Fruit fly (Drosophila melanogaster) whole organism, embryonic: ENCODE data around the gene Usp14.
A peak's percentile ranks its signal among the peaks of the same experiment; 100 is the strongest.

Experiments
- Abd-B ChIP-seq: fragments of 200-800 bp; sonication (Bioruptor generic); optimal IDR thresholded peaks from 2 replicates; lab custom pipeline; 2018; ENCODE audit warnings: missing biosample characterization, mild to moderate bottlenecking, missing genetic modification characterization, moderate library complexity
- Atf-2 ChIP-seq: fragments of 200-800 bp; sonication (Bioruptor generic); optimal IDR thresholded peaks from 2 replicates; lab custom pipeline; 2016; ENCODE audit warnings: missing biosample characterization, missing genetic modification characterization
- Bdp1 ChIP-seq: fragments of 200-800 bp; sonication (Bioruptor generic); optimal IDR thresholded peaks from 3 replicates; lab custom pipeline; 2016; ENCODE audit warnings: missing biosample characterization, missing genetic modification characterization
- CG10979 ChIP-seq: fragments of 200-800 bp; sonication (Bioruptor generic); optimal IDR thresholded peaks from 2 replicates; lab custom pipeline; 2018; ENCODE audit warnings: missing biosample characterization, mild to moderate bottlenecking, missing genetic modification characterization, moderate library complexity
- CG11504 ChIP-seq: fragments of 200-800 bp; sonication (Bioruptor generic); optimal IDR thresholded peaks from 3 replicates; lab custom pipeline; 2019; ENCODE audit warnings: missing biosample characterization, mild to moderate bottlenecking, missing genetic modification characterization, moderate library complexity
- CG12155 ChIP-seq: fragments of 200-800 bp; sonication (Bioruptor generic); optimal IDR thresholded peaks from 3 replicates; lab custom pipeline; 2016; ENCODE audit warnings: missing biosample characterization, missing genetic modification characterization
- CG13287 ChIP-seq: fragments of 200-800 bp; sonication (Bioruptor generic); IDR thresholded peaks from 2 replicates; pipeline ENCODE4 v1.3.6; 2022; ENCODE audit warnings: missing biosample characterization, missing genetic modification characterization; ENCODE audit not compliant: partially characterized antibody
- CG14050 ChIP-seq: fragments of 200-800 bp; sonication (Bioruptor generic); IDR thresholded peaks from 3 replicates; pipeline ENCODE4 v1.3.6; 2022; ENCODE audit warnings: missing biosample characterization, missing genetic modification characterization
- CG14710 ChIP-seq: fragments of 200-800 bp; sonication (Bioruptor generic); optimal IDR thresholded peaks from 3 replicates; lab custom pipeline; 2019; ENCODE audit warnings: missing biosample characterization, mild to moderate bottlenecking, missing genetic modification characterization, moderate library complexity
- CG16813 ChIP-seq: fragments of 200-800 bp; sonication (Bioruptor generic); IDR thresholded peaks from 3 replicates; pipeline ENCODE4 v1.3.6; 2022; ENCODE audit warnings: missing biosample characterization, missing genetic modification characterization; ENCODE audit not compliant: partially characterized antibody
- CG30020 ChIP-seq: fragments of 200-800 bp; optimal IDR thresholded peaks from 2 replicates; lab custom pipeline; 2019; ENCODE audit warnings: missing biosample characterization, mild to moderate bottlenecking, missing genetic modification characterization, moderate library complexity
- CG34376 ChIP-seq: fragments of 200-800 bp; sonication (Bioruptor generic); optimal IDR thresholded peaks from 2 replicates; lab custom pipeline; 2018; ENCODE audit warnings: missing biosample characterization, mild to moderate bottlenecking, missing genetic modification characterization
- CG4282 ChIP-seq: fragments of 200-800 bp; sonication (Bioruptor generic); optimal IDR thresholded peaks from 2 replicates; lab custom pipeline; 2016; ENCODE audit warnings: missing biosample characterization, missing genetic modification characterization
- CG6854 ChIP-seq: fragments of 200-800 bp; sonication (Bioruptor generic); optimal IDR thresholded peaks from 3 replicates; lab custom pipeline; 2017; ENCODE audit warnings: missing biosample characterization, mild to moderate bottlenecking, missing genetic modification characterization
- CG8388 ChIP-seq: fragments of 200-800 bp; sonication (Bioruptor generic); optimal IDR thresholded peaks from 2 replicates; lab custom pipeline; 2019; ENCODE audit warnings: missing biosample characterization, mild to moderate bottlenecking, missing genetic modification characterization, moderate library complexity
- CG8765 ChIP-seq: fragments of 200-800 bp; sonication (Bioruptor generic); IDR thresholded peaks from 2 replicates; pipeline ENCODE4 v1.3.6; 2022; ENCODE audit warnings: missing biosample characterization, missing genetic modification characterization
- CG9215 ChIP-seq: fragments of 200-800 bp; sonication (Bioruptor generic); IDR thresholded peaks from 2 replicates; pipeline ENCODE4 v1.3.6; 2022; ENCODE audit warnings: missing biosample characterization, missing genetic modification characterization
- CG9876 ChIP-seq: fragments of 200-800 bp; sonication (Bioruptor generic); optimal IDR thresholded peaks from 2 replicates; lab custom pipeline; 2016; ENCODE audit warnings: missing biosample characterization, missing genetic modification characterization
- CrebB ChIP-seq: fragments of 200-800 bp; sonication (Bioruptor generic); optimal IDR thresholded peaks from 3 replicates; lab custom pipeline; 2018; ENCODE audit warnings: missing biosample characterization, mild to moderate bottlenecking, missing genetic modification characterization
- D19B ChIP-seq: fragments of 200-800 bp; sonication (Bioruptor generic); optimal IDR thresholded peaks from 2 replicates; lab custom pipeline; 2017; ENCODE audit warnings: missing biosample characterization, mild to moderate bottlenecking, missing genetic modification characterization
- Dad ChIP-seq: fragments of 200-800 bp; sonication (Bioruptor generic); optimal IDR thresholded peaks from 3 replicates; lab custom pipeline; 2016; ENCODE audit warnings: missing biosample characterization, missing genetic modification characterization
- Dip2 ChIP-seq: fragments of 200-800 bp; sonication (Bioruptor generic); IDR thresholded peaks from 2 replicates; pipeline ENCODE4 v1.3.6; 2022; ENCODE audit warnings: missing biosample characterization, missing genetic modification characterization
- Drgx ChIP-seq: fragments of 200-800 bp; sonication (Bioruptor generic); IDR thresholded peaks from 2 replicates; pipeline ENCODE4 v1.3.6; 2022; ENCODE audit warnings: missing biosample characterization, missing genetic modification characterization
- Ets97D ChIP-seq: fragments of 200-800 bp; sonication (Bioruptor generic); optimal IDR thresholded peaks from 3 replicates; lab custom pipeline; 2016; ENCODE audit warnings: missing biosample characterization, missing genetic modification characterization
- GATAe ChIP-seq: fragments of 200-800 bp; sonication (Bioruptor generic); conservative IDR thresholded peaks from 2 replicates; pipeline ENCODE4 v1.3.6; 2022; ENCODE audit warnings: missing biosample characterization, missing genetic modification characterization
- HLH4C ChIP-seq: fragments of 200-800 bp; sonication (Bioruptor generic); IDR thresholded peaks from 3 replicates; pipeline ENCODE4 v1.3.6; 2022; ENCODE audit warnings: missing biosample characterization, missing genetic modification characterization; ENCODE audit not compliant: partially characterized antibody
- Hr3 ChIP-seq: fragments of 200-800 bp; sonication (Bioruptor generic); optimal IDR thresholded peaks from 3 replicates; lab custom pipeline; 2016; ENCODE audit warnings: missing biosample characterization, missing genetic modification characterization
- MBD-R2 ChIP-seq: fragments of 200-800 bp; sonication (Bioruptor generic); IDR thresholded peaks from 2 replicates; pipeline ENCODE4 v1.3.6; 2022; ENCODE audit warnings: missing biosample characterization, missing genetic modification characterization
- MTF-1 ChIP-seq: fragments of 200-800 bp; sonication (Bioruptor generic); optimal IDR thresholded peaks from 2 replicates; lab custom pipeline; 2018; ENCODE audit warnings: missing biosample characterization, mild to moderate bottlenecking, missing genetic modification characterization, borderline replicate concordance
- Ravus ChIP-seq: fragments of 200-800 bp; sonication (Bioruptor generic); IDR thresholded peaks from 2 replicates; pipeline ENCODE4 v1.3.6; 2022; ENCODE audit warnings: missing biosample characterization, missing genetic modification characterization
- Sin3A ChIP-seq: fragments of >200 bp; optimal IDR thresholded peaks from 2 replicates; lab custom pipeline; 2018
- Sry-δ ChIP-seq: fragments of 200-800 bp; sonication (Bioruptor generic); optimal IDR thresholded peaks from 2 replicates; lab custom pipeline; 2016; ENCODE audit warnings: missing biosample characterization, missing genetic modification characterization
- ap ChIP-seq: fragments of 200-800 bp; sonication (Bioruptor generic); IDR thresholded peaks from 2 replicates; pipeline ENCODE4 v1.3.6; 2022; ENCODE audit warnings: missing biosample characterization, missing genetic modification characterization
- ara ChIP-seq: fragments of 200-800 bp; sonication (Bioruptor generic); IDR thresholded peaks from 2 replicates; pipeline ENCODE4 v1.3.6; 2022; ENCODE audit warnings: missing biosample characterization, missing genetic modification characterization
- ato ChIP-seq: fragments of 200-800 bp; sonication (Bioruptor generic); IDR thresholded peaks from 2 replicates; pipeline ENCODE4 v1.3.6; 2022; ENCODE audit warnings: missing biosample characterization, missing genetic modification characterization; ENCODE audit not compliant: partially characterized antibody
- br ChIP-seq: fragments of >200 bp; optimal IDR thresholded peaks from 2 replicates; lab custom pipeline; 2017
- cad ChIP-seq: fragments of >200 bp; optimal IDR thresholded peaks from 2 replicates; lab custom pipeline; 2017; ENCODE audit warnings: missing biosample characterization, missing genetic modification characterization
- fd102C ChIP-seq: fragments of 200-800 bp; sonication (Bioruptor generic); optimal IDR thresholded peaks from 2 replicates; lab custom pipeline; 2018; ENCODE audit warnings: missing biosample characterization, mild to moderate bottlenecking, missing genetic modification characterization, moderate library complexity
- fd3F ChIP-seq: fragments of 200-800 bp; sonication (Bioruptor generic); optimal IDR thresholded peaks from 2 replicates; lab custom pipeline; 2018; ENCODE audit warnings: missing biosample characterization, mild to moderate bottlenecking, missing genetic modification characterization, moderate library complexity
- her ChIP-seq: fragments of 200-800 bp; sonication (Bioruptor generic); optimal IDR thresholded peaks from 2 replicates; lab custom pipeline; 2016; ENCODE audit warnings: missing biosample characterization, missing genetic modification characterization
- insv ChIP-seq, 2 experiments: fragments of 200-800 bp; sonication (Bioruptor generic); optimal IDR thresholded peaks; 3 replicates each; lab custom pipeline; 2016 to 2018; ENCODE audit warnings: missing biosample characterization in 2 of 2, missing genetic modification characterization in 2 of 2
- maf-S ChIP-seq: fragments of 200-800 bp; sonication (Bioruptor generic); optimal IDR thresholded peaks from 2 replicates; lab custom pipeline; 2016; ENCODE audit warnings: missing biosample characterization, missing genetic modification characterization
- pfk ChIP-seq: fragments of 200-800 bp; sonication (Bioruptor generic); optimal IDR thresholded peaks from 2 replicates; lab custom pipeline; 2018; ENCODE audit warnings: missing biosample characterization, mild to moderate bottlenecking, missing genetic modification characterization, moderate library complexity
- psq ChIP-seq: fragments of 200-800 bp; sonication (Bioruptor generic); optimal IDR thresholded peaks from 2 replicates; lab custom pipeline; 2017; ENCODE audit warnings: missing biosample characterization, missing genetic modification characterization
- sens ChIP-seq: fragments of 200-800 bp; sonication (Bioruptor generic); peaks from one replicate; lab custom pipeline; 2016; ENCODE audit warnings: missing biosample characterization, missing genetic modification characterization
- sob ChIP-seq: fragments of 200-800 bp; sonication (Bioruptor generic); IDR thresholded peaks from 2 replicates; pipeline ENCODE4 v1.3.6; 2022; ENCODE audit warnings: missing biosample characterization, missing genetic modification characterization
- stc ChIP-seq: fragments of 200-800 bp; sonication (Bioruptor generic); IDR thresholded peaks from 2 replicates; pipeline ENCODE4 v1.3.6; 2022; ENCODE audit warnings: missing biosample characterization, missing genetic modification characterization
- tll ChIP-seq, 2 experiments: fragments of 200-800 bp in 1 of 2; fragments of >200 bp in 1 of 2; sonication (Bioruptor generic) in 1 of 2; optimal IDR thresholded peaks; 2 replicates each; lab custom pipeline; 2017 to 2019; ENCODE audit warnings: missing biosample characterization in 2 of 2, missing genetic modification characterization in 2 of 2, mild to moderate bottlenecking in 1 of 2, moderate library complexity in 1 of 2
- toy ChIP-seq: fragments of 200-800 bp; sonication (Bioruptor generic); IDR thresholded peaks from 2 replicates; pipeline ENCODE4 v1.3.6; 2022; ENCODE audit warnings: missing biosample characterization, missing genetic modification characterization
- unc-4 ChIP-seq: fragments of 200-800 bp; sonication (Bioruptor generic); IDR thresholded peaks from 2 replicates; pipeline ENCODE4 v1.3.6; 2022; ENCODE audit warnings: missing biosample characterization, missing genetic modification characterization; ENCODE audit not compliant: partially characterized antibody
- unpg ChIP-seq: fragments of 200-800 bp; sonication (Bioruptor generic); optimal IDR thresholded peaks from 3 replicates; lab custom pipeline; 2018; ENCODE audit warnings: missing biosample characterization, mild to moderate bottlenecking, missing genetic modification characterization, moderate library complexity
- vfl ChIP-seq: fragments of 200-800 bp; sonication (Bioruptor generic); optimal IDR thresholded peaks from 2 replicates; lab custom pipeline; 2016; ENCODE audit warnings: missing biosample characterization, missing genetic modification characterization
- wor ChIP-seq: fragments of 200-800 bp; sonication (Bioruptor generic); IDR thresholded peaks from 2 replicates; pipeline ENCODE4 v1.3.6; 2022; ENCODE audit warnings: missing biosample characterization, missing genetic modification characterization

The Usp14 gene

DNA sequence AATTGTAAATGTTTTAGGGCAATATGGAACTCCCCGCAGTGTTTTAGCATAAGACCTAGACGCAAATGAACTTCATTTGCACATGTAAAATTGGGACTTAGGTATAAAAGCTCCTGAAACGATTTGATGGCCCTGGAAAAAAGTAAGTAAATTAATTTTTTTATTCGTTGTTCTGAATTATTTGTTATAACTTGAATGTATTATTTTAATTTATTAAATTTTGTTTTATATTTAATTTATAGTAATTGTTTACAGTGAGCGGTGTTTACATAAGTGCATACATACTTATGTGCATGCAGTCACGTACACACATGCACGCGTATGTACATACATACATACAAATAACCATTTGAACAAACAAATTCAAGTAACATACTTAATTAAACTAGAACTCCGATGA is 37.8 kb downstream of the Usp14 start (continued):
- no peak for TF ChIP-seq GATAe
- TF ChIP-seq CG10979 (tag; lab: Kevin White, UChicago) = peak; percentile 66
- no peak for TF ChIP-seq CG9876 (GFP tag; lab: Kevin White, UChicago)
- TF ChIP-seq maf-S (GFP tag; lab: Kevin White, UChicago) = no peak
- peak; percentile 46 for TF ChIP-seq CG8388 (GFP tag; lab: Kevin White, UChicago)
- TF ChIP-seq toy (GFP tag; lab: Robert Waterston, UW) = no peak
- no peak for TF ChIP-seq Sin3A
- no peak for TF ChIP-seq br (lab: Kevin White, UChicago)
- no peak for TF ChIP-seq CG4282 (GFP tag; lab: Kevin White, UChicago)
- TF ChIP-seq CG8765 (GFP tag; lab: Robert Waterston, UW) = no peak
- TF ChIP-seq CG12155 (GFP tag; lab: Kevin White, UChicago) = no peak
- TF ChIP-seq ato (GFP tag; lab: Robert Waterston, UW) = no peak
- peak; percentile 61 for TF ChIP-seq CG14710 (tag; lab: Kevin White, UChicago)
- no peak for TF ChIP-seq CG34376
- no peak for TF ChIP-seq Ets97D (GFP tag; lab: Kevin White, UChicago)
- no peak for TF ChIP-seq D19B
- no peak for TF ChIP-seq ap (GFP tag; lab: Robert Waterston, UW)
- no peak for TF ChIP-seq Abd-B (GFP tag; lab: Kevin White, UChicago)
- no peak for TF ChIP-seq Dad (GFP tag; lab: Kevin White, UChicago)
- no peak for TF ChIP-seq Sry-δ
- TF ChIP-seq Bdp1 (GFP tag; lab: Kevin White, UChicago) = no peak
- no peak for TF ChIP-seq vfl (GFP tag; lab: Kevin White, UChicago)
- TF ChIP-seq CG13287 (GFP tag; lab: Robert Waterston, UW) = no peak
- TF ChIP-seq fd3F = no peak
- no peak for TF ChIP-seq insv (GFP tag; optimal IDR thresholded peaks at IDR 0.05; lab: Kevin White, UChicago)
- TF ChIP-seq unc-4 (GFP tag; lab: Robert Waterston, UW) = no peak
- no peak for TF ChIP-seq fd102C (GFP tag; lab: Kevin White, UChicago)
- TF ChIP-seq CG9215 = no peak
- TF ChIP-seq CG6854 (GFP tag; lab: Kevin White, UChicago) = no peak
- no peak for TF ChIP-seq sob (GFP tag; lab: Robert Waterston, UW)
- no peak for TF ChIP-seq tll (GFP tag; optimal IDR thresholded peaks at IDR 0.05; lab: Kevin White, UChicago)
- no peak for TF ChIP-seq cad (GFP tag; lab: Kevin White, UChicago)
- TF ChIP-seq CG30020 (tag; lab: Kevin White, UChicago) = no peak
- TF ChIP-seq sens = no peak
- no peak for TF ChIP-seq Hr3
- TF ChIP-seq her (GFP tag; lab: Kevin White, UChicago) = no peak
- TF ChIP-seq Atf-2 (GFP tag; lab: Kevin White, UChicago) = no peak
- no peak for TF ChIP-seq Ravus (GFP tag; lab: Robert Waterston, UW)
- peak; percentile 12; the same call in 1 of the 2 replicates for TF ChIP-seq wor (GFP tag; lab: Robert Waterston, UW)
- no peak for TF ChIP-seq CG16813 (GFP tag; lab: Robert Waterston, UW)
- no peak for TF ChIP-seq Dip2 (GFP tag; lab: Robert Waterston, UW)
- no peak for TF ChIP-seq CG14050 (GFP tag; lab: Robert Waterston, UW)
- TF ChIP-seq stc (GFP tag; lab: Robert Waterston, UW) = peak; percentile 64
- TF ChIP-seq psq (GFP tag; lab: Kevin White, UChicago) = no peak
- TF ChIP-seq CrebB (tag; lab: Kevin White, UChicago) = no peak
- TF ChIP-seq CG11504 (tag; lab: Kevin White, UChicago) = no peak
- no peak for TF ChIP-seq pfk (GFP tag; lab: Kevin White, UChicago)
- TF ChIP-seq unpg (GFP tag; lab: Kevin White, UChicago) = no peak
- no peak for TF ChIP-seq HLH4C (GFP tag; lab: Robert Waterston, UW)
- TF ChIP-seq ara (GFP tag; lab: Robert Waterston, UW) = 0 out of 2 replicates have a peak, but pooled peaks have one; percentile 30
- peak; percentile 74 for TF ChIP-seq Drgx (GFP tag; lab: Robert Waterston, UW)
- no peak for TF ChIP-seq MTF-1 (GFP tag; lab: Kevin White, UChicago)
- TF ChIP-seq MBD-R2 (GFP tag; lab: Robert Waterston, UW) = no peak
